Fruit fly (Drosophila melanogaster) whole organism, wandering third instar larva: Measurements from ENCODE around the gene Mettl14.

Source experiments
- Abd-B ChIP-seq: fragments of >200 bp; optimal IDR thresholded peaks from 2 replicates; lab custom pipeline; 2017; ENCODE audit warnings: missing biosample characterization, missing genetic modification characterization
- CG32264 ChIP-seq: fragments of 200-800 bp; sonication (Bioruptor generic); optimal IDR thresholded peaks from 2 replicates; lab custom pipeline; 2016; ENCODE audit warnings: missing biosample characterization, missing genetic modification characterization
- CG9705 ChIP-seq: fragments of 200-800 bp; sonication (Bioruptor generic); optimal IDR thresholded peaks from 2 replicates; lab custom pipeline; 2018; ENCODE audit warnings: missing biosample characterization, mild to moderate bottlenecking, missing genetic modification characterization
- CrebA ChIP-seq: fragments of 200-800 bp; sonication (Bioruptor generic); optimal IDR thresholded peaks from 2 replicates; lab custom pipeline; 2016; ENCODE audit warnings: missing biosample characterization, mild to moderate bottlenecking, missing genetic modification characterization, borderline replicate concordance
- Dfd ChIP-seq: fragments of >200 bp; optimal IDR thresholded peaks from 2 replicates; lab custom pipeline; 2017; ENCODE audit warnings: missing biosample characterization, missing genetic modification characterization
- Dif ChIP-seq: fragments of 200-275, 200-300 bp; sonication (Bioruptor generic); optimal IDR thresholded peaks from 2 replicates; lab custom pipeline; 2018; ENCODE audit warnings: missing biosample characterization, missing genetic modification characterization; ENCODE audit not compliant: partially characterized antibody
- GATAd ChIP-seq: sonication (Bioruptor generic); optimal IDR thresholded peaks from 2 replicates; lab custom pipeline; 2016; ENCODE audit warnings: missing biosample characterization, missing genetic modification characterization
- HLH106 ChIP-seq: fragments of 200-800 bp; optimal IDR thresholded peaks from 3 replicates; lab custom pipeline; 2019; ENCODE audit warnings: missing biosample characterization, mild to moderate bottlenecking, missing genetic modification characterization, moderate library complexity
- Hnf4 ChIP-seq: fragments of 200-800 bp; sonication (Bioruptor generic); optimal IDR thresholded peaks from 2 replicates; lab custom pipeline; 2016; ENCODE audit warnings: missing biosample characterization, mild to moderate bottlenecking, missing genetic modification characterization
- Hr78 ChIP-seq: fragments of >200 bp; optimal IDR thresholded peaks from 2 replicates; lab custom pipeline; 2017; ENCODE audit warnings: missing biosample characterization, missing genetic modification characterization
- Hr83 ChIP-seq: fragments of 200-300 bp; sonication (Bioruptor generic); optimal IDR thresholded peaks from 2 replicates; lab custom pipeline; 2016; ENCODE audit warnings: missing biosample characterization, mild to moderate bottlenecking, missing genetic modification characterization, moderate library complexity; ENCODE audit not compliant: poor library complexity, severe bottlenecking
- Jra ChIP-seq: sonication (Bioruptor generic); optimal IDR thresholded peaks from 2 replicates; lab custom pipeline; 2016; ENCODE audit warnings: missing biosample characterization, missing genetic modification characterization
- Mio ChIP-seq: sonication (Bioruptor generic); optimal IDR thresholded peaks from 2 replicates; lab custom pipeline; 2016; ENCODE audit warnings: missing biosample characterization, missing genetic modification characterization
- Myc ChIP-seq: fragments of >200 bp; optimal IDR thresholded peaks from 2 replicates; lab custom pipeline; 2017
- N ChIP-seq: fragments of >200 bp; optimal IDR thresholded peaks from 2 replicates; lab custom pipeline; 2018; ENCODE audit warnings: missing biosample characterization, missing external identifiers, missing genetic modification characterization
- OdsH ChIP-seq: fragments of 200-800 bp; sonication (Bioruptor generic); optimal IDR thresholded peaks from 2 replicates; lab custom pipeline; 2016; ENCODE audit warnings: missing biosample characterization, mild to moderate bottlenecking, missing genetic modification characterization
- Rel ChIP-seq, 2 experiments: fragments of 200-800 bp; sonication (Bioruptor generic) in 1 of 2; optimal IDR thresholded peaks; 2 replicates in 1 of 2; 3 replicates in 1 of 2; lab custom pipeline; 2016 to 2019; ENCODE audit warnings: mild to moderate bottlenecking in 2 of 2, missing biosample characterization in 2 of 2, missing genetic modification characterization in 2 of 2, moderate library complexity in 1 of 2
- Sp1 ChIP-seq: fragments of 200-800 bp; sonication (Bioruptor generic); optimal IDR thresholded peaks from 3 replicates; lab custom pipeline; 2019; ENCODE audit warnings: missing biosample characterization, mild to moderate bottlenecking, missing genetic modification characterization, moderate library complexity
- br ChIP-seq: fragments of 200-800 bp; sonication (Bioruptor generic); optimal IDR thresholded peaks from 2 replicates; lab custom pipeline; 2016; ENCODE audit warnings: missing biosample characterization, missing genetic modification characterization
- brk ChIP-seq: fragments of 200-800 bp; sonication (Bioruptor generic); optimal IDR thresholded peaks from 2 replicates; lab custom pipeline; 2016; ENCODE audit warnings: missing biosample characterization, mild to moderate bottlenecking, missing genetic modification characterization
- dl ChIP-seq, 2 experiments: fragments of 175-275, 200-275 bp in 1 of 2; fragments of 200-275 bp in 1 of 2; sonication (Bioruptor generic); optimal IDR thresholded peaks; lab custom pipeline; 2018; ENCODE audit warnings: mild to moderate bottlenecking in 2 of 2, missing biosample characterization in 2 of 2, missing genetic modification characterization in 2 of 2, moderate library complexity in 2 of 2; ENCODE audit not compliant: partially characterized antibody in 2 of 2, insufficient read depth in 1 of 2
- dmrt93B ChIP-seq: fragments of 200-800 bp; sonication (Bioruptor generic); optimal IDR thresholded peaks from 2 replicates; lab custom pipeline; 2018; ENCODE audit warnings: missing biosample characterization, mild to moderate bottlenecking, missing genetic modification characterization
- dsf ChIP-seq: sonication (Bioruptor generic); optimal IDR thresholded peaks from 2 replicates; lab custom pipeline; 2016; ENCODE audit warnings: missing biosample characterization, missing genetic modification characterization, borderline replicate concordance
- ey ChIP-seq: fragments of 200-800 bp; sonication (Bioruptor generic); optimal IDR thresholded peaks from 2 replicates; lab custom pipeline; 2016; ENCODE audit warnings: missing biosample characterization, missing genetic modification characterization
- foxo ChIP-seq, 2 experiments: fragments of 200-800 bp; sonication (Bioruptor generic); optimal IDR thresholded peaks; 2 replicates in 1 of 2; 3 replicates in 1 of 2; lab custom pipeline; 2016 to 2017; ENCODE audit warnings: missing biosample characterization in 2 of 2, missing genetic modification characterization in 2 of 2
- fru ChIP-seq: fragments of 200-800 bp; sonication (Bioruptor generic); optimal IDR thresholded peaks from 3 replicates; lab custom pipeline; 2016; ENCODE audit warnings: missing biosample characterization, mild to moderate bottlenecking, missing genetic modification characterization
- h ChIP-seq: fragments of 200-800 bp; sonication (Bioruptor generic); optimal IDR thresholded peaks from 3 replicates; lab custom pipeline; 2016; ENCODE audit warnings: missing biosample characterization, mild to moderate bottlenecking, missing genetic modification characterization
- jim ChIP-seq: fragments of 175-275, 200-325 bp; sonication (Bioruptor generic); optimal IDR thresholded peaks from 2 replicates; lab custom pipeline; 2016; ENCODE audit warnings: missing biosample characterization, mild to moderate bottlenecking, missing genetic modification characterization
- lola ChIP-seq: fragments of >200 bp; optimal IDR thresholded peaks from 2 replicates; lab custom pipeline; 2017; ENCODE audit warnings: missing biosample characterization, missing genetic modification characterization
- pan ChIP-seq: fragments of >200 bp; optimal IDR thresholded peaks from 2 replicates; lab custom pipeline; 2017
- psq ChIP-seq: fragments of 200-800 bp; sonication (Bioruptor generic); optimal IDR thresholded peaks from 3 replicates; lab custom pipeline; 2017; ENCODE audit warnings: missing biosample characterization, mild to moderate bottlenecking, missing genetic modification characterization, moderate library complexity
- rgr ChIP-seq: fragments of 200-800 bp; sonication (Bioruptor generic); optimal IDR thresholded peaks from 3 replicates; lab custom pipeline; 2016; ENCODE audit warnings: missing biosample characterization, mild to moderate bottlenecking, missing genetic modification characterization
- sage ChIP-seq: fragments of 200-800 bp; sonication (Bioruptor generic); optimal IDR thresholded peaks from 2 replicates; lab custom pipeline; 2016; ENCODE audit warnings: missing biosample characterization, mild to moderate bottlenecking, missing genetic modification characterization
- sv ChIP-seq: fragments of 200-800 bp; sonication (Bioruptor generic); optimal IDR thresholded peaks from 3 replicates; lab custom pipeline; 2016; ENCODE audit warnings: missing biosample characterization, missing genetic modification characterization
- tai ChIP-seq: sonication (Bioruptor generic); optimal IDR thresholded peaks from 2 replicates; lab custom pipeline; 2016; ENCODE audit warnings: missing biosample characterization, missing genetic modification characterization
- usp ChIP-seq: fragments of >200 bp; optimal IDR thresholded peaks from 2 replicates; lab custom pipeline; 2017; ENCODE audit warnings: missing biosample characterization, missing genetic modification characterization
- woc ChIP-seq: sonication (Bioruptor generic); optimal IDR thresholded peaks from 2 replicates; lab custom pipeline; 2016; ENCODE audit warnings: missing biosample characterization, mild to moderate bottlenecking, missing genetic modification characterization

Gene Mettl14

DNA sequence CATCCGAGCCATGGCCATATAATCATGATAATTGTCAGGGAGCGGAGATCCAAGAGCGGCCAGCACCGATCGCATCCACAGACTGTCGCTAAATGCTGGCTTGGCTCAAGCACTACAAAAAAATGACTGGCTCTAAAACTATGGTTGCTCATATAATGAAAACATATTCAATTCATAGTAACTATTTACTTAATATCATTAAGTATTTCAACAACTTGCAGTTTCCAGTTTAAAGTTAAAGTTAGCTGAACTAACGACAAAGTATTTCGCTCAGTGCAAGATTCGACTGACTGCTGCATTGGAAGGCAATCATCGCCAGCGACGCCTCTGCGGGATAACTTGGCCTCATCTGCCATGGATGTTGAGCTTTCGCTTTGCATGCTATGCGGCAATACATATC, 37.3 kb upstream of the Mettl14 start:
- TF ChIP-seq sage = no peak
- peak; percentile 6 for TF ChIP-seq rgr (GFP tag; lab: Kevin White, UChicago)
- TF ChIP-seq Dfd (GFP tag; lab: Kevin White, UChicago) = no peak
- TF ChIP-seq ey (GFP tag; lab: Kevin White, UChicago) = peak; percentile 16
- no peak for TF ChIP-seq dsf (GFP tag; lab: Kevin White, UChicago)
- TF ChIP-seq woc = no peak
- TF ChIP-seq Jra (GFP tag; lab: Kevin White, UChicago) = no peak
- no peak for TF ChIP-seq brk (GFP tag; lab: Kevin White, UChicago)
- TF ChIP-seq OdsH (GFP tag; lab: Kevin White, UChicago) = peak; percentile 0
- TF ChIP-seq fru (GFP tag; lab: Kevin White, UChicago) = peak; percentile 11
- TF ChIP-seq Mio (GFP tag; lab: Kevin White, UChicago) = no peak
- peak; percentile 1 for TF ChIP-seq psq (GFP tag; lab: Kevin White, UChicago)
- TF ChIP-seq foxo (GFP tag; optimal IDR thresholded peaks at IDR 0.05; lab: Kevin White, UChicago) = peak in 1 of 2 experiments; percentile 35
- TF ChIP-seq br = peak; percentile 33
- TF ChIP-seq GATAd (GFP tag; lab: Kevin White, UChicago) = no peak
- no peak for TF ChIP-seq pan (lab: Kevin White, UChicago)
- TF ChIP-seq h (GFP tag; lab: Kevin White, UChicago) = peak; percentile 16
- no peak for TF ChIP-seq dl (GFP tag; optimal IDR thresholded peaks at IDR 0.05; lab: Kevin White, UChicago; ENCODE audit: insufficient read depth in 1 of 2, partially characterized antibody in 2 of 2)

dm6 chr2L:8274127-8274526, 34.1 kb upstream of the Mettl14 start:
- TF ChIP-seq tai (GFP tag; lab: Kevin White, UChicago) = no peak
- no peak for TF ChIP-seq jim (GFP tag; lab: Kevin White, UChicago)
- TF ChIP-seq Dif = no peak
- TF ChIP-seq dsf (GFP tag; lab: Kevin White, UChicago) = no peak
- peak; percentile 88 for TF ChIP-seq psq (GFP tag; lab: Kevin White, UChicago)
- TF ChIP-seq fru (GFP tag; lab: Kevin White, UChicago) = no peak
- TF ChIP-seq Myc = no peak
- no peak for TF ChIP-seq Jra (GFP tag; lab: Kevin White, UChicago)

DNA sequence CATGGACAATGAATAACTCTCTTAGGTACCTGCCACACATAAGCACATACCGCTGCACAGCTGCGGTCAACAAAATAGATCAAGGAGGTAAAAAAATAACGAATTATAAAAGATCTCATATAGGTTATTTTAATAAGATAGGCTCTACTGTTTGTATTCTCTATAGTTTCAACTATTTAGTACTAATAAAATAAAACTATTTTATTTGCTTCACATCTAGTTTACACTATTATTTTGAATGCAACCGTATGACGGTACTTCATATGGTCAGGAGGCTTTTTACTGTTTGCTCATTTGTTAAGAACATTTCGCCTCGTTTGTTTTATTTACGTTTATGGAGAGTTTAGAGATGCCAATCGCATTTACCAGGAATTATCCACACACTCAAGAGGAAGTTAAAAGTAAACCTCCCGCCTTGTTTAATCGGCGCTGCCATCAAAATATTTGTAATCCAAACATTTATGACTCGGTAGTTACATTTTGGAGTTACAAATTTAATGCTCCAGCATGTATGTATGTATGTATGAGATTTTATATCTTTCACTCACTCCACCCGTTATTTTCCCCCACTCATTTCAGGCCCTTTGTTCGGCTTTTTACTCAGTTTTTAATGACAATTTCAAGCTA, 33.2 kb upstream of the Mettl14 start:
- TF ChIP-seq Hr78 (GFP tag; lab: Kevin White, UChicago) = no peak
- peak; percentile 54 for TF ChIP-seq sv (GFP tag; lab: Kevin White, UChicago)
- peak; percentile 1 for TF ChIP-seq Sp1 (GFP tag; lab: Kevin White, UChicago)
- no peak for TF ChIP-seq Myc
- TF ChIP-seq dl (GFP tag; optimal IDR thresholded peaks at IDR 0.05; lab: Kevin White, UChicago; ENCODE audit: insufficient read depth in 1 of 2, partially characterized antibody in 2 of 2) = no peak
- peak; percentile 40 for TF ChIP-seq fru (GFP tag; lab: Kevin White, UChicago)
- TF ChIP-seq tai (GFP tag; lab: Kevin White, UChicago) = no peak
- peak in 1 of 2 experiments; percentile 41 for TF ChIP-seq foxo (GFP tag; optimal IDR thresholded peaks at IDR 0.05; lab: Kevin White, UChicago)
- peak; percentile 15 for TF ChIP-seq Hnf4 (GFP tag; lab: Kevin White, UChicago)
- no peak for TF ChIP-seq pan (lab: Kevin White, UChicago)
- no peak for TF ChIP-seq br
- TF ChIP-seq rgr (GFP tag; lab: Kevin White, UChicago) = peak; percentile 49
- no peak for TF ChIP-seq Jra (GFP tag; lab: Kevin White, UChicago)
- no peak for TF ChIP-seq CrebA (GFP tag; lab: Kevin White, UChicago)
- no peak for TF ChIP-seq GATAd (GFP tag; lab: Kevin White, UChicago)
- TF ChIP-seq Dif = no peak
- TF ChIP-seq usp = no peak
- TF ChIP-seq CG9705 (GFP tag; lab: Kevin White, UChicago) = no peak
- TF ChIP-seq CG32264 (GFP tag; lab: Kevin White, UChicago) = no peak
- no peak for TF ChIP-seq dmrt93B (GFP tag; lab: Kevin White, UChicago)
- peak; percentile 14 for TF ChIP-seq h (GFP tag; lab: Kevin White, UChicago)
- no peak for TF ChIP-seq sage
- peak; percentile 50 for TF ChIP-seq OdsH (GFP tag; lab: Kevin White, UChicago)
- TF ChIP-seq psq (GFP tag; lab: Kevin White, UChicago) = no peak
- no peak for TF ChIP-seq woc
- no peak for TF ChIP-seq Abd-B (GFP tag; lab: Kevin White, UChicago)
- no peak for TF ChIP-seq brk (GFP tag; lab: Kevin White, UChicago)
- peak; percentile 33 for TF ChIP-seq HLH106
- no peak for TF ChIP-seq Dfd (GFP tag; lab: Kevin White, UChicago)
- TF ChIP-seq dsf (GFP tag; lab: Kevin White, UChicago) = no peak
- TF ChIP-seq jim (GFP tag; lab: Kevin White, UChicago) = no peak
- TF ChIP-seq Hr83 (GFP tag; lab: Kevin White, UChicago) = no peak
- no peak for TF ChIP-seq N (GFP tag; lab: Kevin White, UChicago)
- TF ChIP-seq Mio (GFP tag; lab: Kevin White, UChicago) = no peak
- TF ChIP-seq Rel (GFP tag; optimal IDR thresholded peaks at IDR 0.05; lab: Kevin White, UChicago) = no peak
- TF ChIP-seq Rel (tag; optimal IDR thresholded peaks at IDR 0.05; lab: Kevin White, UChicago) = no peak
- TF ChIP-seq ey (GFP tag; lab: Kevin White, UChicago) = peak; percentile 42
- TF ChIP-seq lola (GFP tag; lab: Kevin White, UChicago) = no peak
